Fruit fly (Drosophila melanogaster): ENCODE data around the gene pum.
A peak's percentile ranks its signal among the peaks of the same experiment; 100 is the strongest.

Gene pum

dm6 chr3R:9051937-9052680 lies 185.4 kb downstream of the pum start, which contains the start of gene Kdm2 (continued):
- TF ChIP-seq Med (GFP tag) (peak; percentile 88), phol (tag; optimal IDR thresholded peaks at IDR 0.05) (peak; percentile 58), CG3281 (GFP tag; optimal IDR thresholded peaks at IDR 0.05) (peak; percentile 38), tup (GFP tag; optimal IDR thresholded peaks at IDR 0.05) (no peak), sc (optimal IDR thresholded peaks at IDR 0.05) (no peak), sc (GFP tag; optimal IDR thresholded peaks at IDR 0.05) (no peak), CG12299 (tag; optimal IDR thresholded peaks at IDR 0.05) (peak; percentile 0), Camta (GFP tag; optimal IDR thresholded peaks at IDR 0.05) (peak; percentile 18), CG12942 (GFP tag; optimal IDR thresholded peaks at IDR 0.05) (no peak), grau (tag; optimal IDR thresholded peaks at IDR 0.05) (peak; percentile 27), Vsx1 (GFP tag; optimal IDR thresholded peaks at IDR 0.05) (peak; percentile 3), scrt (GFP tag; optimal IDR thresholded peaks at IDR 0.05) (peak; percentile 56), Rfx (GFP tag; IDR thresholded peaks at IDR 0.05) (no peak), Sin3A (optimal IDR thresholded peaks at IDR 0.05) (no peak), Six4 (GFP tag; optimal IDR thresholded peaks at IDR 0.05) (no peak), yki (optimal IDR thresholded peaks at IDR 0.05) (no peak), Hr39 (optimal IDR thresholded peaks at IDR 0.05) (no peak), Doc2 (GFP tag; IDR thresholded peaks at IDR 0.05) (no peak), CG10462 (GFP tag; optimal IDR thresholded peaks at IDR 0.05) (no peak), her (GFP tag; optimal IDR thresholded peaks at IDR 0.05) (no peak), mld (GFP tag; IDR thresholded peaks at IDR 0.05; ENCODE audit: partially characterized antibody) (no peak), Aef1 (GFP tag; IDR thresholded peaks at IDR 0.05) (no peak), az2 (GFP tag; optimal IDR thresholded peaks at IDR 0.05) (no peak), luna (GFP tag; optimal IDR thresholded peaks at IDR 0.05) (no peak), corto (GFP tag; optimal IDR thresholded peaks at IDR 0.05) (peak; percentile 41), Drgx (GFP tag; IDR thresholded peaks at IDR 0.05) (no peak), pfk (GFP tag; optimal IDR thresholded peaks at IDR 0.05) (peak; percentile 49), CG13287 (GFP tag; IDR thresholded peaks at IDR 0.05; ENCODE audit: partially characterized antibody) (no peak), CG10654 (GFP tag; optimal IDR thresholded peaks at IDR 0.05) (no peak), ken (GFP tag; IDR thresholded peaks at IDR 0.05) (no peak), tap (tag; optimal IDR thresholded peaks at IDR 0.05) (peak; percentile 49), CG17359 (tag; optimal IDR thresholded peaks at IDR 0.05) (peak; percentile 30), Deaf1 (tag; optimal IDR thresholded peaks at IDR 0.05) (peak; percentile 45), CG4360 (GFP tag; IDR thresholded peaks at IDR 0.05) (no peak), CG8924 (tag; optimal IDR thresholded peaks at IDR 0.05) (peak; percentile 66), Blimp-1 (GFP tag; optimal IDR thresholded peaks at IDR 0.05) (no peak), CG5245 (GFP tag; optimal IDR thresholded peaks at IDR 0.05) (no peak), Usf (GFP tag; optimal IDR thresholded peaks at IDR 0.05) (no peak), CG11504 (tag; optimal IDR thresholded peaks at IDR 0.05) (peak; percentile 42), lola (GFP tag; optimal IDR thresholded peaks at IDR 0.05) (no peak), CG2120 (GFP tag; optimal IDR thresholded peaks at IDR 0.05) (no peak), bcd (GFP tag; optimal IDR thresholded peaks at IDR 0.05) (no peak), Ssrp (tag; optimal IDR thresholded peaks at IDR 0.05) (no peak), slbo (GFP tag; IDR thresholded peaks at IDR 0.05) (no peak), Hand (GFP tag; optimal IDR thresholded peaks at IDR 0.05) (peak; percentile 26), Bdp1 (GFP tag; optimal IDR thresholded peaks at IDR 0.05) (no peak), exex (tag; optimal IDR thresholded peaks at IDR 0.05) (peak; percentile 37), ac (GFP tag; optimal IDR thresholded peaks at IDR 0.05) (no peak), YL-1 (GFP tag; optimal IDR thresholded peaks at IDR 0.05) (peak; percentile 70), CG6765 (GFP tag; optimal IDR thresholded peaks at IDR 0.05) (peak; percentile 57), CG12071 (GFP tag; optimal IDR thresholded peaks at IDR 0.05) (peak; percentile 11)
